Worm (Caenorhabditis elegans): ENCODE results near the gene F47G9.6.

Gene F47G9.6

ce11 chrV:11314025-11314880, 14.9 kb upstream of the F47G9.6 start (continued):
- TF ChIP-seq Y67H2A.10 (GFP tag; conservative IDR thresholded peaks at IDR 0.05) (peak; percentile 88), nfya-2 (GFP tag; IDR thresholded peaks at IDR 0.05) (peak; percentile 92; the same call in 1 of the 2 replicates), nfya-1 (tag; optimal IDR thresholded peaks at IDR 0.05; ENCODE audit: borderline replicate concordance, insufficient read depth) (no peak), aptf-3 (GFP tag; IDR thresholded peaks at IDR 0.05) (peak; percentile 97), B0019.2 (GFP tag; conservative IDR thresholded peaks at IDR 0.05) (peak; percentile 87), B0336.3 (GFP tag; IDR thresholded peaks at IDR 0.05) (peak; percentile 97), ceh-100 (GFP tag; IDR thresholded peaks at IDR 0.05) (peak; percentile 86), ztf-18 (tag; optimal IDR thresholded peaks at IDR 0.05) (peak; percentile 88), unc-130 (GFP tag; optimal IDR thresholded peaks at IDR 0.05) (peak; percentile 93), F49E8.2 (tag; optimal IDR thresholded peaks at IDR 0.05; ENCODE audit: insufficient read depth) (peak; percentile 93), sea-2 (GFP tag; IDR thresholded peaks at IDR 0.05) (peak; percentile 94), hsf-1 (GFP tag; IDR thresholded peaks at IDR 0.05) (peak; percentile 78), repo-1 (tag; optimal IDR thresholded peaks at IDR 0.05) (peak; percentile 97), K11D2.4 (GFP tag; IDR thresholded peaks at IDR 0.05) (peak; percentile 89), dpff-1 (tag; optimal IDR thresholded peaks at IDR 0.05) (peak; percentile 89), ceh-27 (GFP tag; optimal IDR thresholded peaks at IDR 0.05) (peak; percentile 99), lsy-27 (tag; optimal IDR thresholded peaks at IDR 0.05; ENCODE audit: borderline replicate concordance, insufficient read depth) (peak; percentile 92), lin-54 (GFP tag; optimal IDR thresholded peaks at IDR 0.05) (peak; percentile 89), F37B4.10 (GFP tag; IDR thresholded peaks at IDR 0.05) (peak; percentile 98; the same call in 1 of the 2 replicates), lir-1 (GFP tag; conservative IDR thresholded peaks at IDR 0.05) (peak; percentile 83), ceh-79 (tag; optimal IDR thresholded peaks at IDR 0.05) (peak; percentile 99), hmg-1.2 (GFP tag; IDR thresholded peaks at IDR 0.05) (peak; percentile 90), lag-1 (GFP tag; IDR thresholded peaks at IDR 0.05) (0 out of 2 replicates have a peak, but pooled peaks have one; percentile 71), pha-4 (tag; optimal IDR thresholded peaks at IDR 0.05) (no peak), efl-1 (GFP tag; optimal IDR thresholded peaks at IDR 0.05) (peak; percentile 53), ztf-6 (GFP tag; IDR thresholded peaks at IDR 0.05) (peak; percentile 94), hrde-1 (tag; optimal IDR thresholded peaks at IDR 0.05; ENCODE audit: borderline replicate concordance) (peak; percentile 94), F39B2.1 (GFP tag; IDR thresholded peaks at IDR 0.05) (peak; percentile 29; the same call in 1 of the 2 replicates), lin-40 (tag; optimal IDR thresholded peaks at IDR 0.05) (peak; percentile 85), egrh-3 (GFP tag; IDR thresholded peaks at IDR 0.05) (peak; percentile 73), zim-3 (tag; optimal IDR thresholded peaks at IDR 0.05) (peak; percentile 99), F55B11.4 (tag; optimal IDR thresholded peaks at IDR 0.05; ENCODE audit: borderline replicate concordance, insufficient read depth) (peak; percentile 25), unc-62 (GFP tag; optimal IDR thresholded peaks at IDR 0.05) (peak; percentile 25), athp-1 (tag; optimal IDR thresholded peaks at IDR 0.05) (peak; percentile 98), egl-18 (GFP tag; IDR thresholded peaks at IDR 0.05) (peak; percentile 92), dpl-1 (GFP tag; optimal IDR thresholded peaks at IDR 0.05) (peak; percentile 61), T26A5.8 (tag; optimal IDR thresholded peaks at IDR 0.05) (peak; percentile 99), nhr-90 (tag; optimal IDR thresholded peaks at IDR 0.05) (peak; percentile 97), tbx-9 (tag; optimal IDR thresholded peaks at IDR 0.05; ENCODE audit: borderline replicate concordance) (peak; percentile 98), sdz-38 (tag; optimal IDR thresholded peaks at IDR 0.05) (peak; percentile 57), aptf-2 (GFP tag; conservative IDR thresholded peaks at IDR 0.05) (peak; percentile 84), hmg-20 (GFP tag; IDR thresholded peaks at IDR 0.05) (peak; percentile 92), madf-3 (GFP tag; IDR thresholded peaks at IDR 0.05) (peak; percentile 94), madf-10 (tag; optimal IDR thresholded peaks at IDR 0.05) (peak; percentile 90), Y53F4B.3 (GFP tag; IDR thresholded peaks at IDR 0.05) (peak; percentile 84), mel-28 (tag; optimal IDR thresholded peaks at IDR 0.05; ENCODE audit: borderline replicate concordance) (peak; percentile 89)

All from whole organism, young adult.